Worm (Caenorhabditis elegans) whole organism, mixed stage, embryonic: Measurements from ENCODE around the gene clec-83.

ENCODE experiments used
- M03D4.4 ChIP-seq: sonication (generic microtip); optimal IDR thresholded peaks from 2 replicates; lab custom pipeline; 2017; ENCODE audit warnings: mild to moderate bottlenecking, missing genetic modification characterization, missing compliant biosample characterization
- bed-3 ChIP-seq: fragments of 200-800 bp; sonication (Bioruptor generic); optimal IDR thresholded peaks from 3 replicates; lab custom pipeline; 2018; ENCODE audit warnings: mild to moderate bottlenecking, missing genetic modification characterization, moderate library complexity, missing compliant biosample characterization
- blmp-1 ChIP-seq: fragments of 150-350 bp; optimal IDR thresholded peaks from 2 replicates; lab custom pipeline; 2014; ENCODE audit warnings: missing biosample characterization, missing genetic modification characterization
- ces-1 ChIP-seq: fragments of 150-350 bp; optimal IDR thresholded peaks from 2 replicates; lab custom pipeline; 2014; ENCODE audit warnings: missing biosample characterization, missing genetic modification reagents, missing genetic modification characterization
- cnd-1 ChIP-seq: fragments of 200-800 bp; sonication (Bioruptor generic); optimal IDR thresholded peaks from 2 replicates; lab custom pipeline; 2018; ENCODE audit warnings: mild to moderate bottlenecking, missing genetic modification characterization, missing compliant biosample characterization
- drap-1 ChIP-seq: fragments of 200-800 bp; sonication (Bioruptor generic); optimal IDR thresholded peaks from 3 replicates; lab custom pipeline; 2018; ENCODE audit warnings: mild to moderate bottlenecking, missing genetic modification characterization, missing compliant biosample characterization
- elt-1 ChIP-seq: sonication (generic microtip); optimal IDR thresholded peaks from 2 replicates; lab custom pipeline; 2017; ENCODE audit warnings: missing genetic modification characterization, mild to moderate bottlenecking, missing compliant biosample characterization, antibody characterized with exemption, moderate library complexity, borderline replicate concordance; ENCODE audit not compliant: insufficient read depth
- elt-3 ChIP-seq: fragments of 150-350 bp; optimal IDR thresholded peaks from 2 replicates; lab custom pipeline; 2014; ENCODE audit warnings: missing biosample characterization, missing genetic modification characterization
- flh-1 ChIP-seq: fragments of 200-800 bp; sonication (Bioruptor generic); optimal IDR thresholded peaks from 2 replicates; lab custom pipeline; 2018; ENCODE audit warnings: mild to moderate bottlenecking, missing genetic modification characterization, moderate library complexity, missing compliant biosample characterization
- ham-2 ChIP-seq: fragments of 200-800 bp; sonication (Bioruptor generic); optimal IDR thresholded peaks from 2 replicates; lab custom pipeline; 2018; ENCODE audit warnings: mild to moderate bottlenecking, missing genetic modification characterization, missing compliant biosample characterization
- hlh-1 ChIP-seq: fragments of 150-350 bp; optimal IDR thresholded peaks from 2 replicates; lab custom pipeline; 2014; ENCODE audit warnings: missing biosample characterization, missing genetic modification reagents, missing genetic modification characterization
- lin-13 ChIP-seq: fragments of 150-350 bp; optimal IDR thresholded peaks from 2 replicates; lab custom pipeline; 2014; ENCODE audit warnings: missing biosample characterization, missing genetic modification characterization
- lin-32 ChIP-seq: fragments of 200-800 bp; sonication (Bioruptor generic); optimal IDR thresholded peaks from 2 replicates; lab custom pipeline; 2018; ENCODE audit warnings: mild to moderate bottlenecking, missing genetic modification characterization, missing compliant biosample characterization
- lsy-2 ChIP-seq: fragments of 150-350 bp; optimal IDR thresholded peaks from 2 replicates; lab custom pipeline; 2014; ENCODE audit warnings: missing biosample characterization, missing genetic modification characterization
- mab-5 ChIP-seq: fragments of 150-350 bp; optimal IDR thresholded peaks from 2 replicates; lab custom pipeline; 2014; ENCODE audit warnings: missing biosample characterization, missing genetic modification characterization
- mep-1 ChIP-seq: fragments of 150-350 bp; optimal IDR thresholded peaks from 2 replicates; lab custom pipeline; 2017; ENCODE audit warnings: missing biosample characterization, missing genetic modification reagents, missing genetic modification characterization, inconsistent platforms
- mls-2 ChIP-seq: sonication (generic microtip); optimal IDR thresholded peaks from 2 replicates; lab custom pipeline; 2016; ENCODE audit warnings: mild to moderate bottlenecking, missing genetic modification characterization, moderate library complexity, missing compliant biosample characterization
- nhr-12 ChIP-seq: fragments of 150-350 bp; optimal IDR thresholded peaks from 2 replicates; lab custom pipeline; 2014; ENCODE audit warnings: missing biosample characterization, missing genetic modification characterization
- nhr-2 ChIP-seq: fragments of 150-350 bp; optimal IDR thresholded peaks from 2 replicates; lab custom pipeline; 2014; ENCODE audit warnings: missing biosample characterization, missing genetic modification characterization
- nhr-237 ChIP-seq: fragments of 150-350 bp; optimal IDR thresholded peaks from 2 replicates; lab custom pipeline; 2014; ENCODE audit warnings: missing biosample characterization, missing genetic modification characterization
- nhr-76 ChIP-seq: sonication (generic microtip); optimal IDR thresholded peaks from 2 replicates; lab custom pipeline; 2017; ENCODE audit warnings: missing biosample characterization, missing genetic modification characterization
- pha-4 ChIP-seq: fragments of 150-350 bp; optimal IDR thresholded peaks from 2 replicates; lab custom pipeline; 2018; ENCODE audit warnings: missing biosample characterization, missing genetic modification reagents, missing genetic modification characterization
- sem-2 ChIP-seq: fragments of 200-800 bp; sonication (Bioruptor generic); optimal IDR thresholded peaks from 2 replicates; lab custom pipeline; 2018; ENCODE audit warnings: mild to moderate bottlenecking, missing genetic modification characterization, missing compliant biosample characterization
- snpc-4 ChIP-seq: fragments of 150-350 bp; optimal IDR thresholded peaks from 2 replicates; lab custom pipeline; 2014; ENCODE audit warnings: missing biosample characterization, missing genetic modification characterization
- unc-120 ChIP-seq: sonication (generic microtip); optimal IDR thresholded peaks from 2 replicates; lab custom pipeline; 2017; ENCODE audit warnings: missing genetic modification characterization, missing compliant biosample characterization; ENCODE audit not compliant: poor library complexity, severe bottlenecking
- unc-39 ChIP-seq: fragments of 150-350 bp; optimal IDR thresholded peaks from 2 replicates; lab custom pipeline; 2014; ENCODE audit warnings: missing biosample characterization, missing genetic modification characterization
- unc-62 ChIP-seq: fragments of 150-350 bp; optimal IDR thresholded peaks from 2 replicates; lab custom pipeline; 2014; ENCODE audit warnings: missing biosample characterization, missing genetic modification reagents, missing genetic modification characterization
- zip-8 ChIP-seq: fragments of 150-350 bp; optimal IDR thresholded peaks from 2 replicates; lab custom pipeline; 2014; ENCODE audit warnings: missing biosample characterization, missing genetic modification characterization
- ztf-11 ChIP-seq: fragments of 150-350 bp; optimal IDR thresholded peaks from 2 replicates; lab custom pipeline; 2014; ENCODE audit warnings: missing biosample characterization, missing genetic modification characterization

The clec-83 gene

ce11 chrIV:2855056-2855752 is 13.9 kb upstream of the clec-83 start:
- TF ChIP-seq nhr-76 (tag; lab: Kevin White, UChicago) (no peak), unc-120 (tag; lab: Kevin White, UChicago) (no peak), unc-62 (GFP tag; lab: Kevin White, UChicago) (no peak), lin-32 (GFP tag; lab: Kevin White, UChicago) (no peak), lin-13 (tag; lab: Kevin White, UChicago) (no peak), nhr-2 (tag; lab: Kevin White, UChicago) (no peak), ham-2 (GFP tag; lab: Kevin White, UChicago) (no peak), zip-8 (tag; lab: Kevin White, UChicago) (no peak), flh-1 (GFP tag; lab: Kevin White, UChicago) (no peak), mep-1 (no peak), bed-3 (no peak), sem-2 (GFP tag; lab: Kevin White, UChicago) (no peak), elt-1 (tag; lab: Kevin White, UChicago) (no peak), pha-4 (tag; lab: Kevin White, UChicago) (no peak), elt-3 (tag; lab: Kevin White, UChicago) (no peak), mls-2 (tag; lab: Kevin White, UChicago) (no peak)

ce11 chrIV:2854161-2854560 is 12.9 kb upstream of the clec-83 start:
- TF ChIP-seq ces-1 (no peak), lsy-2 (tag; lab: Kevin White, UChicago) (no peak), mls-2 (tag; lab: Kevin White, UChicago) (no peak)
- TF ChIP-seq, all 35 proteins: peak for 0

DNA sequence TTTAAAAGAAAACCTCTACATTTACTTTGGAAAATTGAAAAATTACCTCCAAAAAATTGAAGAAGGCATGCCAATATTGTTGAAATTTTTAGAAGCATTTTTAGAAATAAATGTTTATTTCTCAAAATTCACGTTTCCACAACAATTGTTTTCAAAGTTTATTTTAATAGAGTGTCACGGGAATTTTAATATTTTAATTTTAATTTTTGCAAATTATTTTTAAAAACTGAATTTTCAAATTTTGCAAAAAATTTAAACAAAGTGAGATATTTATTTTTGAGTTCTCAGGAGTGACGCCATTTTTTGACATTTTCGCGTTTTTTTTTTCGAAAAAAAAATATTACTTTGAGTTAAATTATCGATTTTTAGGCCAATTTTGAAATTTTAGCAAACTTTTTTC is 11.9 kb upstream of the clec-83 start, which contains the start of gene Y54G2A.49:
Gene Y54G2A.49, minus strand, starts transcription at position 101 of the 400 bp plus-strand sequence.
- TF ChIP-seq mep-1 (no peak), cnd-1 (tag; lab: Kevin White, UChicago) (no peak), blmp-1 (tag; lab: Kevin White, UChicago) (no peak), nhr-12 (no peak), zip-8 (tag; lab: Kevin White, UChicago) (no peak), lsy-2 (tag; lab: Kevin White, UChicago) (no peak), bed-3 (no peak), nhr-237 (tag; lab: Kevin White, UChicago) (no peak), unc-39 (tag; lab: Kevin White, UChicago) (no peak), nhr-2 (tag; lab: Kevin White, UChicago) (no peak), lin-32 (GFP tag; lab: Kevin White, UChicago) (no peak), nhr-76 (tag; lab: Kevin White, UChicago) (no peak), elt-3 (tag; lab: Kevin White, UChicago) (no peak), sem-2 (GFP tag; lab: Kevin White, UChicago) (no peak), lin-13 (tag; lab: Kevin White, UChicago) (no peak), pha-4 (tag; lab: Kevin White, UChicago) (no peak), unc-62 (GFP tag; lab: Kevin White, UChicago) (no peak), mab-5 (no peak)

- TF ChIP-seq blmp-1 (tag; lab: Kevin White, UChicago) (no peak), M03D4.4 (tag; lab: Kevin White, UChicago) (no peak), drap-1 (GFP tag; lab: Kevin White, UChicago) (no peak), elt-1 (tag; lab: Kevin White, UChicago) (no peak), lin-13 (tag; lab: Kevin White, UChicago) (no peak), nhr-237 (tag; lab: Kevin White, UChicago) (no peak), unc-62 (GFP tag; lab: Kevin White, UChicago) (no peak), cnd-1 (tag; lab: Kevin White, UChicago) (no peak), zip-8 (tag; lab: Kevin White, UChicago) (no peak), unc-39 (tag; lab: Kevin White, UChicago) (no peak)
Measured at ce11 chrIV:2851625-2852024, 10.4 kb upstream of the clec-83 start.

DNA sequence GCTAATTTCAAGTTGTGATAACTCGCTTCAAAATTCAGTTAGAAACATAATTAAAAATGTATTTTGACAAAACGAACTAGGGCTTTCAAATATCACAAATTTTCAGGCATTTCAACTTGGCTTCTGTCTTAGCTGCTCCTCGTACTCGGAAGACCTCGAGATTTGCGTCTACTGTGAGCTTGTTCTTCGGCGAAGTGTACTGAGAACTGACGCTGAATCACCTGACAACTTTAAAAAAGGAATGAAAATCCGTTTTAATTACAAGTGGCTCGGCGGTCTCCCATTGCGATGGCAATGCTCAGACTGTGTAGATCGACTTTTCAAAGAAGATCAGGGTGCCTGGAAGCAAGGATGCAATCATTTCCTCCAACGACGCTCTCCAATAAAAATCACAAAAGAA is 9.3 kb upstream of the clec-83 start, which contains the start of gene clec-85:
Gene clec-85, plus strand, starts transcription at position 301 of the 400 bp plus-strand sequence.
- TF ChIP-seq sem-2 (GFP tag; lab: Kevin White, UChicago) (no peak), snpc-4 (tag; lab: Kevin White, UChicago) (no peak), ztf-11 (no peak), M03D4.4 (tag; lab: Kevin White, UChicago) (no peak), hlh-1 (tag; lab: Kevin White, UChicago) (no peak), nhr-12 (no peak), mls-2 (tag; lab: Kevin White, UChicago) (no peak), bed-3 (no peak), unc-39 (tag; lab: Kevin White, UChicago) (no peak), nhr-76 (tag; lab: Kevin White, UChicago) (no peak)
